Fruit fly (Drosophila melanogaster) whole organism, embryonic: Measurements from ENCODE around the gene CG7135.

ENCODE experiments used
- Atf-2 ChIP-seq: fragments of 200-800 bp; sonication (Bioruptor generic); optimal IDR thresholded peaks from 2 replicates; lab custom pipeline; 2016; ENCODE audit warnings: missing biosample characterization, missing genetic modification characterization
- BtbVII ChIP-seq: fragments of 200-800 bp; sonication (Bioruptor generic); optimal IDR thresholded peaks from 3 replicates; lab custom pipeline; 2017; ENCODE audit warnings: missing biosample characterization, mild to moderate bottlenecking, missing genetic modification characterization
- CG11247 ChIP-seq: fragments of 200-800 bp; sonication (Bioruptor generic); IDR thresholded peaks from 2 replicates; pipeline ENCODE4 v1.3.6; 2022; ENCODE audit warnings: missing biosample characterization, missing genetic modification characterization
- CG12391 ChIP-seq: fragments of 200-800 bp; sonication (Bioruptor generic); optimal IDR thresholded peaks from 3 replicates; lab custom pipeline; 2018; ENCODE audit warnings: missing biosample characterization, mild to moderate bottlenecking, missing genetic modification characterization, moderate library complexity
- CG13123 ChIP-seq: fragments of 200-800 bp; sonication (Bioruptor generic); optimal IDR thresholded peaks from 2 replicates; lab custom pipeline; 2016; ENCODE audit warnings: missing biosample characterization, missing genetic modification characterization
- CG15514 ChIP-seq: fragments of 200-800 bp; sonication (Bioruptor generic); optimal IDR thresholded peaks from 3 replicates; lab custom pipeline; 2017; ENCODE audit warnings: missing biosample characterization, missing genetic modification characterization, mild to moderate bottlenecking, moderate library complexity, missing genetic modification reagents
- CG1603 ChIP-seq: fragments of 200-800 bp; sonication (Bioruptor generic); optimal IDR thresholded peaks from 2 replicates; lab custom pipeline; 2019; ENCODE audit warnings: missing biosample characterization, mild to moderate bottlenecking, missing genetic modification characterization, moderate library complexity
- CG16813 ChIP-seq: fragments of 200-800 bp; sonication (Bioruptor generic); IDR thresholded peaks from 3 replicates; pipeline ENCODE4 v1.3.6; 2022; ENCODE audit warnings: missing biosample characterization, missing genetic modification characterization; ENCODE audit not compliant: partially characterized antibody
- CG34224 ChIP-seq: fragments of 200-800 bp; sonication (Bioruptor generic); IDR thresholded peaks from 3 replicates; pipeline ENCODE4 v1.3.6; 2022; ENCODE audit warnings: missing biosample characterization, missing genetic modification characterization; ENCODE audit not compliant: partially characterized antibody
- CG6654 ChIP-seq: fragments of 200-800 bp; sonication (Bioruptor generic); optimal IDR thresholded peaks from 2 replicates; lab custom pipeline; 2017; ENCODE audit warnings: missing biosample characterization, mild to moderate bottlenecking, missing genetic modification characterization
- CG7963 ChIP-seq: fragments of 200-800 bp; sonication (Bioruptor generic); IDR thresholded peaks from 3 replicates; pipeline ENCODE4 v1.3.6; 2022; ENCODE audit warnings: missing biosample characterization, missing genetic modification characterization; ENCODE audit not compliant: partially characterized antibody
- CG8290 ChIP-seq, 3 experiments: fragments of 200-800 bp; sonication (Bioruptor generic); optimal IDR thresholded peaks; 2 replicates each; lab custom pipeline; 2016 to 2019; ENCODE audit warnings: missing biosample characterization in 3 of 3, missing genetic modification characterization in 3 of 3, mild to moderate bottlenecking in 2 of 3, moderate library complexity in 1 of 3
- Deaf1 ChIP-seq: fragments of 200-800 bp; optimal IDR thresholded peaks from 3 replicates; lab custom pipeline; 2019; ENCODE audit warnings: missing biosample characterization, mild to moderate bottlenecking, missing genetic modification characterization, moderate library complexity
- Dll ChIP-seq: fragments of 200-800 bp; sonication (Bioruptor generic); IDR thresholded peaks from 4 replicates; pipeline ENCODE4 v1.3.6; 2022; ENCODE audit warnings: missing biosample characterization, missing genetic modification characterization; ENCODE audit not compliant: partially characterized antibody
- Dp ChIP-seq: fragments of 200-800 bp; sonication (Bioruptor generic); optimal IDR thresholded peaks from 2 replicates; lab custom pipeline; 2018; ENCODE audit warnings: missing biosample characterization, mild to moderate bottlenecking, missing genetic modification characterization, moderate library complexity
- E2f2 ChIP-seq: fragments of 200-800 bp; sonication (Bioruptor generic); IDR thresholded peaks from 2 replicates; pipeline ENCODE4 v1.3.6; 2022; ENCODE audit warnings: missing biosample characterization, missing genetic modification characterization
- Ets97D ChIP-seq: fragments of 200-800 bp; sonication (Bioruptor generic); optimal IDR thresholded peaks from 3 replicates; lab custom pipeline; 2016; ENCODE audit warnings: missing biosample characterization, missing genetic modification characterization
- HLH4C ChIP-seq: fragments of 200-800 bp; sonication (Bioruptor generic); IDR thresholded peaks from 3 replicates; pipeline ENCODE4 v1.3.6; 2022; ENCODE audit warnings: missing biosample characterization, missing genetic modification characterization; ENCODE audit not compliant: partially characterized antibody
- MESR4 ChIP-seq: fragments of 200-800 bp; sonication (Bioruptor generic); optimal IDR thresholded peaks from 2 replicates; lab custom pipeline; 2018; ENCODE audit warnings: missing biosample characterization, mild to moderate bottlenecking, missing genetic modification characterization, moderate library complexity
- Med ChIP-seq: fragments of 200-800 bp; sonication (Bioruptor generic); peaks from one replicate; lab custom pipeline; 2016; ENCODE audit warnings: missing biosample characterization, missing genetic modification characterization, mild to moderate bottlenecking, inconsistent platforms, moderate library complexity
- Myb ChIP-seq: fragments of 200-800 bp; sonication (Bioruptor generic); optimal IDR thresholded peaks from 2 replicates; lab custom pipeline; 2016; ENCODE audit warnings: missing biosample characterization, missing genetic modification characterization
- Pdp1 ChIP-seq, 2 experiments: fragments of 200-800 bp; sonication (Bioruptor generic); optimal IDR thresholded peaks; 3 replicates each; lab custom pipeline; 2016; ENCODE audit warnings: missing biosample characterization in 2 of 2, missing genetic modification characterization in 2 of 2, mild to moderate bottlenecking in 1 of 2, moderate library complexity in 1 of 2
- Sry-δ ChIP-seq: fragments of 200-800 bp; sonication (Bioruptor generic); optimal IDR thresholded peaks from 2 replicates; lab custom pipeline; 2016; ENCODE audit warnings: missing biosample characterization, missing genetic modification characterization
- Tbp ChIP-seq: fragments of >200 bp; optimal IDR thresholded peaks from 2 replicates; lab custom pipeline; 2018; ENCODE audit warnings: missing biosample characterization, missing genetic modification characterization
- bbx ChIP-seq: fragments of 200-800 bp; sonication (Bioruptor generic); IDR thresholded peaks from 2 replicates; pipeline ENCODE4 v1.3.6; 2022; ENCODE audit warnings: missing biosample characterization, missing genetic modification characterization; ENCODE audit not compliant: partially characterized antibody
- chinmo ChIP-seq: fragments of 200-800 bp; sonication (Bioruptor generic); IDR thresholded peaks from 4 replicates; pipeline ENCODE4 v1.3.6; 2022; ENCODE audit warnings: missing biosample characterization, missing genetic modification characterization; ENCODE audit not compliant: partially characterized antibody
- danr ChIP-seq: fragments of 200-800 bp; sonication (Bioruptor generic); IDR thresholded peaks from 2 replicates; pipeline ENCODE4 v1.3.6; 2022; ENCODE audit warnings: missing biosample characterization, missing genetic modification characterization
- grau ChIP-seq: fragments of 200-800 bp; optimal IDR thresholded peaks from 3 replicates; lab custom pipeline; 2019; ENCODE audit warnings: missing biosample characterization, mild to moderate bottlenecking, missing genetic modification characterization, moderate library complexity
- hbn ChIP-seq: fragments of 200-800 bp; sonication (Bioruptor generic); IDR thresholded peaks from 2 replicates; pipeline ENCODE4 v1.3.6; 2022; ENCODE audit warnings: missing biosample characterization, missing genetic modification characterization; ENCODE audit not compliant: partially characterized antibody
- kah ChIP-seq: fragments of 200-800 bp; sonication (Bioruptor generic); optimal IDR thresholded peaks from 2 replicates; lab custom pipeline; 2018; ENCODE audit warnings: missing biosample characterization, mild to moderate bottlenecking, missing genetic modification characterization
- lbe ChIP-seq: fragments of 200-800 bp; sonication (Bioruptor generic); optimal IDR thresholded peaks from 2 replicates; lab custom pipeline; 2016; ENCODE audit warnings: missing biosample characterization, mild to moderate bottlenecking, missing genetic modification characterization
- lilli ChIP-seq: fragments of 200-800 bp; sonication (Bioruptor generic); optimal IDR thresholded peaks from 3 replicates; lab custom pipeline; 2016; ENCODE audit warnings: missing biosample characterization, missing genetic modification characterization
- mld ChIP-seq: fragments of 200-800 bp; sonication (Bioruptor generic); IDR thresholded peaks from 3 replicates; pipeline ENCODE4 v1.3.6; 2022; ENCODE audit warnings: missing biosample characterization, missing genetic modification characterization; ENCODE audit not compliant: partially characterized antibody
- nau ChIP-seq: fragments of 200-800 bp; sonication (Bioruptor generic); optimal IDR thresholded peaks from 3 replicates; lab custom pipeline; 2017; ENCODE audit warnings: missing biosample characterization, mild to moderate bottlenecking, missing genetic modification characterization, missing genetic modification reagents
- otp ChIP-seq: fragments of 200-800 bp; sonication (Bioruptor generic); IDR thresholded peaks from 3 replicates; pipeline ENCODE4, ENCODE4 v1.3.6; 2022; ENCODE audit warnings: missing biosample characterization, missing genetic modification characterization
- phol ChIP-seq: fragments of 200-800 bp; sonication (Bioruptor generic); optimal IDR thresholded peaks from 3 replicates; lab custom pipeline; 2018; ENCODE audit warnings: missing biosample characterization, mild to moderate bottlenecking, missing genetic modification characterization, moderate library complexity
- pnt ChIP-seq: fragments of 200-800 bp; sonication (Bioruptor generic); optimal IDR thresholded peaks from 3 replicates; lab custom pipeline; 2016; ENCODE audit warnings: missing biosample characterization, missing genetic modification characterization
- pzg ChIP-seq: fragments of 200-800 bp; sonication (Bioruptor generic); optimal IDR thresholded peaks from 3 replicates; lab custom pipeline; 2018; ENCODE audit warnings: missing biosample characterization, mild to moderate bottlenecking, missing genetic modification characterization, moderate library complexity
- sens ChIP-seq: fragments of 200-800 bp; sonication (Bioruptor generic); peaks from one replicate; lab custom pipeline; 2016; ENCODE audit warnings: missing biosample characterization, missing genetic modification characterization
- sna ChIP-seq: fragments of 200-800 bp; sonication (Bioruptor generic); IDR thresholded peaks from 2 replicates; pipeline ENCODE4 v1.3.6; 2022; ENCODE audit warnings: missing biosample characterization, missing genetic modification characterization; ENCODE audit not compliant: partially characterized antibody
- tna ChIP-seq: fragments of 200-800 bp; sonication (Bioruptor generic); IDR thresholded peaks from 2 replicates; pipeline ENCODE4 v1.3.6; 2022; ENCODE audit warnings: missing biosample characterization, missing genetic modification characterization; ENCODE audit not compliant: partially characterized antibody
- unc-4 ChIP-seq: fragments of 200-800 bp; sonication (Bioruptor generic); IDR thresholded peaks from 2 replicates; pipeline ENCODE4 v1.3.6; 2022; ENCODE audit warnings: missing biosample characterization, missing genetic modification characterization; ENCODE audit not compliant: partially characterized antibody
- zen ChIP-seq: fragments of 200-800 bp; sonication (Bioruptor generic); optimal IDR thresholded peaks from 3 replicates; lab custom pipeline; 2018; ENCODE audit warnings: missing biosample characterization, mild to moderate bottlenecking, missing genetic modification characterization, moderate library complexity
- zen2 ChIP-seq: fragments of 200-800 bp; sonication (Bioruptor generic); IDR thresholded peaks from 3 replicates; pipeline ENCODE4 v1.3.6; 2022; ENCODE audit warnings: missing biosample characterization, missing genetic modification characterization; ENCODE audit not compliant: partially characterized antibody

The CG7135 gene

dm6 chrX:18136910-18137849 is 33.7 kb downstream of the CG7135 start, which contains the start of gene ari-1 (continued):
- no peak for TF ChIP-seq sna (GFP tag; lab: Robert Waterston, UW)
- TF ChIP-seq CG13123 (GFP tag; lab: Kevin White, UChicago), result no peak

dm6 chrX:18138297-18138696 is 34.8 kb downstream of the CG7135 start, which contains the start of gene CG43229:
CG43229 (plus strand) TSS chrX:18138542.
- TF ChIP-seq Sry-δ (GFP tag; lab: Kevin White, UChicago) (peak; percentile 40), hbn (GFP tag; lab: Robert Waterston, UW) (peak; percentile 61), chinmo (peak; percentile 80; the same call in 2 of the 4 replicates), Med (GFP tag; lab: Kevin White, UChicago) (peak; percentile 82), CG11247 (GFP tag; lab: Robert Waterston, UW) (no peak), otp (GFP tag; lab: Robert Waterston, UW) (no peak), CG8290 (GFP tag; optimal IDR thresholded peaks at IDR 0.05; lab: Kevin White, UChicago) (peak; percentile 52), CG8290 (tag; optimal IDR thresholded peaks at IDR 0.05; lab: Kevin White, UChicago) (peak in 1 of 2 experiments; percentile 30), CG7963 (peak; percentile 85), phol (tag; lab: Kevin White, UChicago) (peak; percentile 17), lbe (GFP tag; lab: Kevin White, UChicago) (no peak), zen (tag; lab: Kevin White, UChicago) (no peak), mld (peak; percentile 76), CG12391 (no peak), HLH4C (GFP tag; lab: Robert Waterston, UW) (peak; percentile 78), danr (GFP tag; lab: Robert Waterston, UW) (no peak), CG6654 (GFP tag; lab: Kevin White, UChicago) (no peak), pnt (GFP tag; lab: Kevin White, UChicago) (no peak), zen2 (GFP tag; lab: Robert Waterston, UW) (peak; percentile 73), sens (GFP tag; lab: Kevin White, UChicago) (peak; percentile 44), CG34224 (GFP tag; lab: Robert Waterston, UW) (peak; percentile 78), Pdp1 (GFP tag; optimal IDR thresholded peaks at IDR 0.05; lab: Kevin White, UChicago) (peak in 1 of 2 experiments; percentile 0), unc-4 (GFP tag; lab: Robert Waterston, UW) (peak; percentile 63), CG15514 (peak; percentile 0), CG1603 (tag; lab: Kevin White, UChicago) (peak; percentile 98), Deaf1 (tag; lab: Kevin White, UChicago) (no peak), lilli (GFP tag; lab: Kevin White, UChicago) (no peak), E2f2 (GFP tag; lab: Robert Waterston, UW) (peak; percentile 90), pzg (GFP tag; lab: Kevin White, UChicago) (peak; percentile 58), nau (peak; percentile 5), grau (peak; percentile 3), CG16813 (peak; percentile 83), MESR4 (GFP tag; lab: Kevin White, UChicago) (no peak), BtbVII (GFP tag; lab: Kevin White, UChicago) (no peak), tna (GFP tag; lab: Robert Waterston, UW) (peak; percentile 79), Ets97D (GFP tag; lab: Kevin White, UChicago) (peak; percentile 84), Tbp (GFP tag; lab: Kevin White, UChicago) (no peak), Myb (peak; percentile 14), kah (GFP tag; lab: Kevin White, UChicago) (no peak), Dll (GFP tag; lab: Robert Waterston, UW) (peak; percentile 71), Dp (GFP tag; lab: Kevin White, UChicago) (peak; percentile 81), Atf-2 (no peak), bbx (GFP tag; lab: Robert Waterston, UW) (peak; percentile 85)
